Fruit fly (Drosophila melanogaster) whole organism, embryonic: Measurements from ENCODE around the gene Tfb5.

Experiments used
- ATbp ChIP-seq: fragments of 200-800 bp; sonication (Bioruptor generic); optimal IDR thresholded peaks from 2 replicates; lab custom pipeline; 2017; ENCODE audit warnings: missing biosample characterization, mild to moderate bottlenecking, missing genetic modification characterization, missing genetic modification reagents
- Ada2b ChIP-seq: fragments of 200-800 bp; sonication (Bioruptor generic); IDR thresholded peaks from 2 replicates; pipeline ENCODE4 v1.3.6; 2022; ENCODE audit warnings: missing biosample characterization, missing genetic modification characterization
- Blimp-1 ChIP-seq: fragments of 200-800 bp; sonication (Bioruptor generic); optimal IDR thresholded peaks from 3 replicates; lab custom pipeline; 2018; ENCODE audit warnings: missing biosample characterization, missing genetic modification characterization, mild to moderate bottlenecking, moderate library complexity, missing genetic modification reagents
- CG10543 ChIP-seq: fragments of 200-800 bp; sonication (Bioruptor generic); optimal IDR thresholded peaks from 3 replicates; lab custom pipeline; 2017; ENCODE audit warnings: missing biosample characterization, mild to moderate bottlenecking, missing genetic modification characterization, moderate library complexity
- CG12071 ChIP-seq: fragments of 200-800 bp; sonication (Bioruptor generic); optimal IDR thresholded peaks from 3 replicates; lab custom pipeline; 2018; ENCODE audit warnings: missing biosample characterization, mild to moderate bottlenecking, missing genetic modification characterization
- CG12104 ChIP-seq: fragments of 200-800 bp; sonication (Bioruptor generic); optimal IDR thresholded peaks from 3 replicates; lab custom pipeline; 2016; ENCODE audit warnings: missing biosample characterization, missing genetic modification characterization
- CG12219 ChIP-seq: fragments of 200-800 bp; sonication (Bioruptor generic); optimal IDR thresholded peaks from 3 replicates; lab custom pipeline; 2018; ENCODE audit warnings: missing biosample characterization, mild to moderate bottlenecking, missing genetic modification characterization
- CG12236 ChIP-seq: fragments of 200-800 bp; sonication (Bioruptor generic); optimal IDR thresholded peaks from 2 replicates; lab custom pipeline; 2016; ENCODE audit warnings: missing biosample characterization, missing genetic modification characterization
- CG17385 ChIP-seq: fragments of 200-800 bp; sonication (Bioruptor generic); optimal IDR thresholded peaks from 3 replicates; lab custom pipeline; 2018; ENCODE audit warnings: missing biosample characterization, mild to moderate bottlenecking, missing genetic modification characterization
- CG1832 ChIP-seq: fragments of 200-800 bp; sonication (Bioruptor generic); optimal IDR thresholded peaks from 2 replicates; lab custom pipeline; 2017; ENCODE audit warnings: missing biosample characterization, mild to moderate bottlenecking, missing genetic modification characterization, inconsistent platforms
- CG2889 ChIP-seq: fragments of 200-800 bp; sonication (Bioruptor generic); IDR thresholded peaks from 3 replicates; pipeline ENCODE4 v1.3.6; 2022; ENCODE audit warnings: missing biosample characterization, missing genetic modification characterization
- CG30403 ChIP-seq: fragments of 200-800 bp; sonication (Bioruptor generic); optimal IDR thresholded peaks from 3 replicates; lab custom pipeline; 2016; ENCODE audit warnings: missing biosample characterization, missing genetic modification characterization
- CG3163 ChIP-seq: fragments of 200-800 bp; sonication (Bioruptor generic); optimal IDR thresholded peaks from 3 replicates; lab custom pipeline; 2016; ENCODE audit warnings: missing biosample characterization, missing genetic modification characterization
- CG3407 ChIP-seq: fragments of 200-800 bp; sonication (Bioruptor generic); optimal IDR thresholded peaks from 2 replicates; lab custom pipeline; 2018; ENCODE audit warnings: missing biosample characterization, mild to moderate bottlenecking, missing genetic modification characterization
- CG6175 ChIP-seq: fragments of 200-800 bp; sonication (Bioruptor generic); IDR thresholded peaks from 3 replicates; pipeline ENCODE4 v1.3.6; 2022; ENCODE audit warnings: missing biosample characterization, missing genetic modification characterization
- CG7271 ChIP-seq: fragments of 200-800 bp; sonication (Bioruptor generic); optimal IDR thresholded peaks from 2 replicates; lab custom pipeline; 2018; ENCODE audit warnings: missing biosample characterization, mild to moderate bottlenecking, missing genetic modification characterization, moderate library complexity
- CG8281 ChIP-seq: fragments of 200-800 bp; sonication (Bioruptor generic); optimal IDR thresholded peaks from 2 replicates; lab custom pipeline; 2018; ENCODE audit warnings: missing biosample characterization, mild to moderate bottlenecking, missing genetic modification characterization, moderate library complexity
- D ChIP-seq, 2 experiments: fragments of 200-800 bp in 1 of 2; fragments of >200 bp in 1 of 2; sonication (Bioruptor generic) in 1 of 2; optimal IDR thresholded peaks; 2 replicates in 1 of 2; 3 replicates in 1 of 2; lab custom pipeline; 2017; ENCODE audit warnings: mild to moderate bottlenecking in 1 of 2, missing biosample characterization in 1 of 2, missing genetic modification characterization in 1 of 2, missing genetic modification reagents in 1 of 2
- D19B ChIP-seq: fragments of 200-800 bp; sonication (Bioruptor generic); optimal IDR thresholded peaks from 2 replicates; lab custom pipeline; 2017; ENCODE audit warnings: missing biosample characterization, mild to moderate bottlenecking, missing genetic modification characterization
- Drgx ChIP-seq: fragments of 200-800 bp; sonication (Bioruptor generic); IDR thresholded peaks from 2 replicates; pipeline ENCODE4 v1.3.6; 2022; ENCODE audit warnings: missing biosample characterization, missing genetic modification characterization
- E2f2 ChIP-seq: fragments of 200-800 bp; sonication (Bioruptor generic); IDR thresholded peaks from 2 replicates; pipeline ENCODE4 v1.3.6; 2022; ENCODE audit warnings: missing biosample characterization, missing genetic modification characterization
- ERR ChIP-seq: fragments of 200-800 bp; sonication (Bioruptor generic); optimal IDR thresholded peaks from 2 replicates; lab custom pipeline; 2016; ENCODE audit warnings: missing biosample characterization, missing genetic modification characterization
- H2.0 ChIP-seq: fragments of 200-800 bp; sonication (Bioruptor generic); IDR thresholded peaks from 2 replicates; pipeline ENCODE4 v1.3.6; 2022; ENCODE audit warnings: missing biosample characterization, missing genetic modification characterization
- Hr39 ChIP-seq: fragments of >200 bp; optimal IDR thresholded peaks from 2 replicates; lab custom pipeline; 2017
- Jarid2 ChIP-seq: fragments of 200-800 bp; sonication (Bioruptor generic); optimal IDR thresholded peaks from 3 replicates; lab custom pipeline; 2017; ENCODE audit warnings: mild to moderate bottlenecking, missing biosample characterization, missing genetic modification reagents, missing genetic modification characterization
- Mad ChIP-seq: fragments of 200-800 bp; sonication (Bioruptor generic); optimal IDR thresholded peaks from 2 replicates; lab custom pipeline; 2016; ENCODE audit warnings: missing biosample characterization, missing genetic modification characterization
- Med ChIP-seq: fragments of 200-800 bp; sonication (Bioruptor generic); peaks from one replicate; lab custom pipeline; 2016; ENCODE audit warnings: missing biosample characterization, missing genetic modification characterization, mild to moderate bottlenecking, inconsistent platforms, moderate library complexity
- NC2β ChIP-seq: fragments of 200-800 bp; sonication (Bioruptor generic); optimal IDR thresholded peaks from 2 replicates; lab custom pipeline; 2016; ENCODE audit warnings: missing biosample characterization, missing genetic modification characterization
- PHDP ChIP-seq: fragments of 200-800 bp; sonication (Bioruptor generic); optimal IDR thresholded peaks from 3 replicates; lab custom pipeline; 2018; ENCODE audit warnings: missing biosample characterization, mild to moderate bottlenecking, missing genetic modification characterization, moderate library complexity
- Pdp1 ChIP-seq, 2 experiments: fragments of 200-800 bp; sonication (Bioruptor generic); optimal IDR thresholded peaks; 3 replicates each; lab custom pipeline; 2016; ENCODE audit warnings: missing biosample characterization in 2 of 2, missing genetic modification characterization in 2 of 2, mild to moderate bottlenecking in 1 of 2, moderate library complexity in 1 of 2
- Tbp ChIP-seq: fragments of >200 bp; optimal IDR thresholded peaks from 2 replicates; lab custom pipeline; 2018; ENCODE audit warnings: missing biosample characterization, missing genetic modification characterization
- az2 ChIP-seq: fragments of 200-800 bp; sonication (Bioruptor generic); optimal IDR thresholded peaks from 3 replicates; lab custom pipeline; 2016; ENCODE audit warnings: missing biosample characterization, missing genetic modification characterization
- fd3F ChIP-seq: fragments of 200-800 bp; sonication (Bioruptor generic); optimal IDR thresholded peaks from 2 replicates; lab custom pipeline; 2018; ENCODE audit warnings: missing biosample characterization, mild to moderate bottlenecking, missing genetic modification characterization, moderate library complexity
- grn ChIP-seq: fragments of 200-800 bp; sonication (Bioruptor generic); optimal IDR thresholded peaks from 3 replicates; lab custom pipeline; 2017; ENCODE audit warnings: missing biosample characterization, missing genetic modification characterization
- insv ChIP-seq, 2 experiments: fragments of 200-800 bp; sonication (Bioruptor generic); optimal IDR thresholded peaks; 3 replicates each; lab custom pipeline; 2016 to 2018; ENCODE audit warnings: missing biosample characterization in 2 of 2, missing genetic modification characterization in 2 of 2
- kay ChIP-seq: fragments of 200-800 bp; sonication (Bioruptor generic); optimal IDR thresholded peaks from 2 replicates; lab custom pipeline; 2016; ENCODE audit warnings: missing biosample characterization, missing genetic modification characterization
- kni ChIP-seq: fragments of 200-800 bp; sonication (Bioruptor generic); optimal IDR thresholded peaks from 3 replicates; lab custom pipeline; 2017; ENCODE audit warnings: mild to moderate bottlenecking, missing biosample characterization, missing genetic modification reagents, missing genetic modification characterization
- lab ChIP-seq: fragments of 200-800 bp; sonication (Bioruptor generic); optimal IDR thresholded peaks from 3 replicates; lab custom pipeline; 2017; ENCODE audit warnings: missing biosample characterization, missing genetic modification characterization, mild to moderate bottlenecking, moderate library complexity, missing genetic modification reagents
- nerfin-2 ChIP-seq: fragments of 200-800 bp; sonication (Bioruptor generic); IDR thresholded peaks from 2 replicates; pipeline ENCODE4 v1.3.6; 2022; ENCODE audit warnings: missing biosample characterization, missing genetic modification characterization; ENCODE audit not compliant: partially characterized antibody
- pb ChIP-seq: fragments of 200-800 bp; sonication (Bioruptor generic); optimal IDR thresholded peaks from 3 replicates; lab custom pipeline; 2016; ENCODE audit warnings: missing biosample characterization, missing genetic modification characterization
- peb ChIP-seq: fragments of 200-800 bp; sonication (Bioruptor generic); IDR thresholded peaks from 2 replicates; pipeline ENCODE4 v1.3.6; 2022; ENCODE audit warnings: missing biosample characterization, missing genetic modification characterization
- pita ChIP-seq: fragments of 200-800 bp; sonication (Bioruptor generic); optimal IDR thresholded peaks from 2 replicates; lab custom pipeline; 2017; ENCODE audit warnings: missing biosample characterization, mild to moderate bottlenecking, missing genetic modification characterization
- pum ChIP-seq: fragments of 200-800 bp; sonication (Bioruptor generic); optimal IDR thresholded peaks from 2 replicates; lab custom pipeline; 2016; ENCODE audit warnings: missing biosample characterization, missing genetic modification characterization
- sd ChIP-seq: fragments of 200-800 bp; sonication (Bioruptor generic); optimal IDR thresholded peaks from 3 replicates; lab custom pipeline; 2018; ENCODE audit warnings: missing biosample characterization, mild to moderate bottlenecking, missing genetic modification characterization, moderate library complexity
- so ChIP-seq: fragments of 200-800 bp; sonication (Bioruptor generic); IDR thresholded peaks from 3 replicates; pipeline ENCODE4 v1.3.6; 2022; ENCODE audit warnings: missing biosample characterization, missing genetic modification characterization
- unpg ChIP-seq: fragments of 200-800 bp; sonication (Bioruptor generic); optimal IDR thresholded peaks from 3 replicates; lab custom pipeline; 2018; ENCODE audit warnings: missing biosample characterization, mild to moderate bottlenecking, missing genetic modification characterization, moderate library complexity
- vnd ChIP-seq: fragments of 200-800 bp; sonication (Bioruptor generic); IDR thresholded peaks from 3 replicates; pipeline ENCODE4 v1.3.6; 2022; ENCODE audit warnings: missing biosample characterization, missing genetic modification characterization; ENCODE audit not compliant: partially characterized antibody
- wdn ChIP-seq: fragments of 200-800 bp; sonication (Bioruptor generic); IDR thresholded peaks from 2 replicates; pipeline ENCODE4 v1.3.6; 2022; ENCODE audit warnings: missing biosample characterization, missing genetic modification characterization
- zen ChIP-seq: fragments of 200-800 bp; sonication (Bioruptor generic); optimal IDR thresholded peaks from 3 replicates; lab custom pipeline; 2018; ENCODE audit warnings: missing biosample characterization, mild to moderate bottlenecking, missing genetic modification characterization, moderate library complexity

The Tfb5 gene

DNA sequence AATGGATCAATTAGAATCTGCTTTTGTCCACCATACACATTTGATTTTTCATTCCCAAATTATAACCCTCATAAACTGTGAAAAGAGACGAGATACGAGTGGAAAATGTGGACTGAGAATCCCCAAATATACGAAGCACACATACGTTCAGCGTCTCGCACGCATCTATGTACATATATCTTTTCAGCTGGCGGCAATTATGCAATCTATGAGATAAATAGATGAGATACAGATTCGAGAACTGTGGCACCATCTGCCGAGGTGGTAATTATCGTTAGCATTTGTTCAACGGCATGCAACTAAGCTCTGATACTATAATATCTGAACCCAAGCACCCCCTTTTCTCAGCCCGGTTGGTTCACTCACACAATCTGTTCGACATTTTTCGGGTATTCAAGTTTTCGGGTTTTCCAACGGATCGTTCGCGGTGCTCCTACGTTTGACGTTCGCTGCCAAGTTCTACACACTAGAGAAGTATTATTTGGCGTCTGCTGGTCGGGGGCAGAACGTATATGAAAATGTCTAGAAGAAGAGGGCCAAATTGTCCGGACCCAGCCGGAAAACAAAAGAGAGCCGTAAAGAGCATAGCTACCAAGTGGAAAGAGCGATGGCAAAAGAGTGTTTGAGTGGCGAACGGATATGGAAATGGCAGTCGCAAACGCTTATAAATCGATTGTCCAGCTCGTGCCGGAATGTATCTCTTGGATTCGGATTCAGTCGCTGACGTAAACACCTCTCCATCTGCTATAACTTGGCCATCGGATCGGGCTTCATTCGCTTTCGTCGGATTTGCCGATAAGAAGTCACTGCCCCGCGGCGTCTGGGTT is 15.4 kb downstream of the Tfb5 start (continued):
- TF ChIP-seq CG17385 = peak; percentile 34
- no peak for TF ChIP-seq kni
- TF ChIP-seq CG12236 (GFP tag; lab: Kevin White, UChicago) = no peak
- TF ChIP-seq kay (GFP tag; lab: Kevin White, UChicago) = no peak
- TF ChIP-seq Blimp-1 (GFP tag; lab: Kevin White, UChicago) = no peak
- no peak for TF ChIP-seq zen (tag; lab: Kevin White, UChicago)
- TF ChIP-seq CG12219 (GFP tag; lab: Kevin White, UChicago) = no peak
- TF ChIP-seq CG10543 = peak; percentile 33
- TF ChIP-seq Tbp = no peak
- TF ChIP-seq CG3163 (GFP tag; lab: Kevin White, UChicago) = peak; percentile 93
- TF ChIP-seq NC2β = no peak
- no peak for TF ChIP-seq lab (GFP tag; lab: Kevin White, UChicago)
- no peak for TF ChIP-seq peb
- no peak for TF ChIP-seq pita (GFP tag; lab: Kevin White, UChicago)
- no peak for TF ChIP-seq fd3F
- TF ChIP-seq grn (GFP tag; lab: Kevin White, UChicago) = no peak
- no peak for TF ChIP-seq unpg
- TF ChIP-seq az2 (GFP tag; lab: Kevin White, UChicago) = no peak
- no peak for TF ChIP-seq Mad (GFP tag; lab: Kevin White, UChicago)
- no peak for TF ChIP-seq CG2889 (GFP tag; lab: Robert Waterston, UW)
- TF ChIP-seq E2f2 (GFP tag; lab: Robert Waterston, UW) = no peak
- TF ChIP-seq ERR (GFP tag; lab: Kevin White, UChicago) = no peak
- peak in 1 of 2 experiments; percentile 95 for TF ChIP-seq Pdp1 (GFP tag; optimal IDR thresholded peaks at IDR 0.05; lab: Kevin White, UChicago)
- no peak for TF ChIP-seq H2.0 (GFP tag; lab: Robert Waterston, UW)
- no peak for TF ChIP-seq pb (GFP tag; lab: Kevin White, UChicago)
- no peak for TF ChIP-seq CG7271 (tag; lab: Kevin White, UChicago)
- no peak for TF ChIP-seq Drgx (GFP tag; lab: Robert Waterston, UW)
- TF ChIP-seq ATbp = no peak
- no peak for TF ChIP-seq CG12071 (GFP tag; lab: Kevin White, UChicago)
- TF ChIP-seq CG3407 = no peak
- no peak for TF ChIP-seq CG30403 (GFP tag; lab: Kevin White, UChicago)
- no peak for TF ChIP-seq nerfin-2
- no peak for TF ChIP-seq CG1832 (GFP tag; lab: Kevin White, UChicago)
- TF ChIP-seq wdn (GFP tag; lab: Robert Waterston, UW) = no peak
- TF ChIP-seq CG8281 (tag; lab: Kevin White, UChicago) = no peak
- peak; percentile 73 for TF ChIP-seq Med
- TF ChIP-seq pum (GFP tag; lab: Kevin White, UChicago) = no peak
- TF ChIP-seq PHDP (tag; lab: Kevin White, UChicago) = no peak
- TF ChIP-seq so (GFP tag; lab: Robert Waterston, UW) = no peak
- TF ChIP-seq sd (tag; lab: Kevin White, UChicago) = peak; percentile 86
- TF ChIP-seq D (optimal IDR thresholded peaks at IDR 0.05; lab: Kevin White, UChicago) = no peak
- no peak for TF ChIP-seq D (GFP tag; optimal IDR thresholded peaks at IDR 0.05; lab: Kevin White, UChicago)
- no peak for TF ChIP-seq CG12104 (GFP tag; lab: Kevin White, UChicago)
- no peak for TF ChIP-seq Hr39 (lab: Kevin White, UChicago)
- no peak for TF ChIP-seq Ada2b (GFP tag; lab: Robert Waterston, UW)
- TF ChIP-seq Jarid2 (GFP tag; lab: Kevin White, UChicago) = no peak
- no peak for TF ChIP-seq insv (GFP tag; optimal IDR thresholded peaks at IDR 0.05; lab: Kevin White, UChicago)
- TF ChIP-seq D19B = no peak
- no peak for TF ChIP-seq vnd (GFP tag; lab: Robert Waterston, UW)
- TF ChIP-seq CG6175 (GFP tag; lab: Robert Waterston, UW) = no peak
